Worm (Caenorhabditis elegans): Measurements from ENCODE around the gene K02E7.4.
"Not testable (repeated sequence)": the region's sequence is repeated elsewhere in the genome, so short reads cannot be mapped to it uniquely, and the experiment has no call there.

The K02E7.4 gene

ce11 chrII:1049849-1050248 lies 22.4 kb upstream of the K02E7.4 start, which contains the start of gene fbxb-40:
Gene fbxb-40 (minus strand): TSS chrII:1049949.
- no peak for TF ChIP-seq scrt-1 (GFP tag; IDR thresholded peaks at IDR 0.05)
- no peak for TF ChIP-seq ama-1 (optimal IDR thresholded peaks at IDR 0.05)
- TF ChIP-seq hmbx-1 (tag; optimal IDR thresholded peaks at IDR 0.05), result no peak
- no peak for TF ChIP-seq pes-1 (GFP tag; IDR thresholded peaks at IDR 0.05)
- no peak for TF ChIP-seq ceh-13 (GFP tag; optimal IDR thresholded peaks at IDR 0.05)
- no peak for TF ChIP-seq tra-4 (tag; optimal IDR thresholded peaks at IDR 0.05)
- no peak for TF ChIP-seq ceh-36 (tag; optimal IDR thresholded peaks at IDR 0.05)
- no peak for TF ChIP-seq F13C5.2 (tag; optimal IDR thresholded peaks at IDR 0.05)
- no peak for TF ChIP-seq tbx-37 (GFP tag; conservative IDR thresholded peaks at IDR 0.05)
- no peak for TF ChIP-seq ets-7 (tag; optimal IDR thresholded peaks at IDR 0.05)
- no peak for TF ChIP-seq hnd-1 (tag; optimal IDR thresholded peaks at IDR 0.05)
- no peak for TF ChIP-seq tbx-11 (GFP tag; IDR thresholded peaks at IDR 0.05)

- TF ChIP-seq pes-1 (GFP tag; IDR thresholded peaks at IDR 0.05); aly-1 (tag; optimal IDR thresholded peaks at IDR 0.05); tbx-37 (GFP tag; conservative IDR thresholded peaks at IDR 0.05): not testable (repeated sequence)
These were observed 17.5 kb upstream of the K02E7.4 start, which contains the start of gene K02E7.7 for ce11 chrII:1054724-1055123. Gene K02E7.7 (plus strand): TSS chrII:1055024.

ce11 chrII:1056844-1057243 lies 15.4 kb upstream of the K02E7.4 start:
- TF ChIP-seq hmbx-1 (tag; optimal IDR thresholded peaks at IDR 0.05), result no peak
- TF ChIP-seq tbx-11 (GFP tag; IDR thresholded peaks at IDR 0.05), result no peak
- no peak for TF ChIP-seq tra-4 (tag; optimal IDR thresholded peaks at IDR 0.05)
- no peak for TF ChIP-seq sea-1 (GFP tag; conservative IDR thresholded peaks at IDR 0.05)
- no peak for TF ChIP-seq ama-1 (optimal IDR thresholded peaks at IDR 0.05)
- no peak for TF ChIP-seq aly-1 (tag; optimal IDR thresholded peaks at IDR 0.05)
- TF ChIP-seq flt-1 (GFP tag; IDR thresholded peaks at IDR 0.05), result no peak
- no peak for TF ChIP-seq hnd-1 (tag; optimal IDR thresholded peaks at IDR 0.05)
- TF ChIP-seq tbx-37 (GFP tag; conservative IDR thresholded peaks at IDR 0.05), result no peak
- no peak for TF ChIP-seq B0310.2 (tag; optimal IDR thresholded peaks at IDR 0.05)
- TF ChIP-seq ets-7 (tag; optimal IDR thresholded peaks at IDR 0.05), result no peak
- TF ChIP-seq ceh-36 (tag; optimal IDR thresholded peaks at IDR 0.05), result no peak
- TF ChIP-seq scrt-1 (GFP tag; IDR thresholded peaks at IDR 0.05), result no peak
- no peak for TF ChIP-seq ceh-13 (GFP tag; optimal IDR thresholded peaks at IDR 0.05)

- not testable (repeated sequence) for TF ChIP-seq pes-1 (GFP tag; IDR thresholded peaks at IDR 0.05); tbx-37 (GFP tag; conservative IDR thresholded peaks at IDR 0.05); tbx-11 (GFP tag; IDR thresholded peaks at IDR 0.05)
These were observed 11.5 kb upstream of the K02E7.4 start, which contains the start of gene btb-10 for ce11 chrII:1060702-1061101. Gene btb-10 (minus strand): TSS chrII:1060802.

- TF ChIP-seq sea-1 (GFP tag; conservative IDR thresholded peaks at IDR 0.05) (no peak), tbx-11 (GFP tag; IDR thresholded peaks at IDR 0.05) (no peak), ama-1 (optimal IDR thresholded peaks at IDR 0.05) (no peak), aly-1 (tag; optimal IDR thresholded peaks at IDR 0.05) (no peak), ceh-13 (GFP tag; optimal IDR thresholded peaks at IDR 0.05) (no peak), hmg-4 (GFP tag; optimal IDR thresholded peaks at IDR 0.05) (no peak), ets-7 (tag; optimal IDR thresholded peaks at IDR 0.05) (no peak), B0310.2 (tag; optimal IDR thresholded peaks at IDR 0.05) (no peak), F13C5.2 (tag; optimal IDR thresholded peaks at IDR 0.05) (no peak), ceh-36 (tag; optimal IDR thresholded peaks at IDR 0.05) (no peak)
These were observed 8.3 kb upstream of the K02E7.4 start for ce11 chrII:1063926-1064325.

- TF ChIP-seq ets-7 (tag; optimal IDR thresholded peaks at IDR 0.05), result no peak
- no peak for TF ChIP-seq flt-1 (GFP tag; IDR thresholded peaks at IDR 0.05)
- no peak for TF ChIP-seq hnd-1 (tag; optimal IDR thresholded peaks at IDR 0.05)
These were observed 5.3 kb upstream of the K02E7.4 start, which contains the start of gene K02E7.10 for ce11 chrII:1066907-1067306. Gene K02E7.10 (minus strand): TSS chrII:1067007.

ce11 chrII:1070875-1071274 lies 1.3 kb upstream of the K02E7.4 start, which contains the start of gene K02E7.12:
Gene K02E7.12 (plus strand): TSS chrII:1071175.
- no peak for TF ChIP-seq pes-1 (GFP tag; IDR thresholded peaks at IDR 0.05)
- no peak for TF ChIP-seq ets-7 (tag; optimal IDR thresholded peaks at IDR 0.05)
- TF ChIP-seq hmg-4 (GFP tag; optimal IDR thresholded peaks at IDR 0.05), result no peak
- no peak for TF ChIP-seq hnd-1 (tag; optimal IDR thresholded peaks at IDR 0.05)
- no peak for TF ChIP-seq F13C5.2 (tag; optimal IDR thresholded peaks at IDR 0.05)
- no peak for TF ChIP-seq tbx-11 (GFP tag; IDR thresholded peaks at IDR 0.05)
- no peak for TF ChIP-seq scrt-1 (GFP tag; IDR thresholded peaks at IDR 0.05)
- no peak for TF ChIP-seq ceh-36 (tag; optimal IDR thresholded peaks at IDR 0.05)
- no peak for TF ChIP-seq ceh-13 (GFP tag; optimal IDR thresholded peaks at IDR 0.05)
- no peak for TF ChIP-seq ama-1 (optimal IDR thresholded peaks at IDR 0.05)
- TF ChIP-seq aly-1 (tag; optimal IDR thresholded peaks at IDR 0.05), result no peak
- TF ChIP-seq tbx-37 (GFP tag; conservative IDR thresholded peaks at IDR 0.05), result no peak
- no peak for TF ChIP-seq tra-4 (tag; optimal IDR thresholded peaks at IDR 0.05)
- no peak for TF ChIP-seq B0310.2 (tag; optimal IDR thresholded peaks at IDR 0.05)

- TF ChIP-seq B0310.2 (tag; optimal IDR thresholded peaks at IDR 0.05) (no peak), hnd-1 (tag; optimal IDR thresholded peaks at IDR 0.05) (no peak), ceh-13 (GFP tag; optimal IDR thresholded peaks at IDR 0.05) (no peak), hmg-4 (GFP tag; optimal IDR thresholded peaks at IDR 0.05) (no peak), pes-1 (GFP tag; IDR thresholded peaks at IDR 0.05) (no peak), ama-1 (optimal IDR thresholded peaks at IDR 0.05) (no peak), ceh-36 (tag; optimal IDR thresholded peaks at IDR 0.05) (no peak), tra-4 (tag; optimal IDR thresholded peaks at IDR 0.05) (no peak), ets-7 (tag; optimal IDR thresholded peaks at IDR 0.05) (no peak), scrt-1 (GFP tag; IDR thresholded peaks at IDR 0.05) (no peak), sea-1 (GFP tag; conservative IDR thresholded peaks at IDR 0.05) (no peak), hmbx-1 (tag; optimal IDR thresholded peaks at IDR 0.05) (no peak), tbx-37 (GFP tag; conservative IDR thresholded peaks at IDR 0.05) (no peak)
These were observed 774 bp upstream of the K02E7.4 start for ce11 chrII:1071432-1071831.
